Fruit fly (Drosophila melanogaster) whole organism, prepupa: ENCODE measurements around the gene CG5001.

Experiments used
- CG10631 ChIP-seq: fragments of 200-800 bp; sonication (Bioruptor generic); optimal IDR thresholded peaks from 2 replicates; lab custom pipeline; 2016; ENCODE audit warnings: missing biosample characterization, missing genetic modification characterization
- CG1621 ChIP-seq: fragments of 200-800 bp; sonication (Bioruptor generic); optimal IDR thresholded peaks from 3 replicates; lab custom pipeline; 2018; ENCODE audit warnings: missing biosample characterization, mild to moderate bottlenecking, missing genetic modification characterization
- CG34406 ChIP-seq: fragments of 200-800 bp; sonication (Bioruptor generic); optimal IDR thresholded peaks from 3 replicates; lab custom pipeline; 2016; ENCODE audit warnings: missing biosample characterization, missing genetic modification characterization
- CG4318 ChIP-seq: fragments of 200-800 bp; sonication (Bioruptor generic); optimal IDR thresholded peaks from 3 replicates; lab custom pipeline; 2017; ENCODE audit warnings: missing biosample characterization, mild to moderate bottlenecking, missing genetic modification characterization
- CG6792 ChIP-seq: fragments of 200-800 bp; sonication (Bioruptor generic); optimal IDR thresholded peaks from 3 replicates; lab custom pipeline; 2016; ENCODE audit warnings: missing biosample characterization, missing genetic modification characterization
- CG6808 ChIP-seq: fragments of 200-800 bp; sonication (Bioruptor generic); optimal IDR thresholded peaks from 3 replicates; lab custom pipeline; 2017; ENCODE audit warnings: missing biosample characterization, missing genetic modification characterization, mild to moderate bottlenecking, moderate library complexity, missing genetic modification reagents
- CG6854 ChIP-seq: fragments of 200-800 bp; sonication (Bioruptor generic); optimal IDR thresholded peaks from 2 replicates; lab custom pipeline; 2017; ENCODE audit warnings: missing biosample characterization, mild to moderate bottlenecking, missing genetic modification characterization
- CG7368 ChIP-seq: fragments of 200-800 bp; sonication (Bioruptor generic); optimal IDR thresholded peaks from 3 replicates; lab custom pipeline; 2016; ENCODE audit warnings: missing biosample characterization, missing genetic modification characterization
- CG8632 ChIP-seq: fragments of 200-800 bp; sonication (Bioruptor generic); optimal IDR thresholded peaks from 3 replicates; lab custom pipeline; 2016; ENCODE audit warnings: missing biosample characterization, missing genetic modification characterization
- Eip75B ChIP-seq: fragments of 200-800 bp; sonication (Bioruptor generic); optimal IDR thresholded peaks from 3 replicates; lab custom pipeline; 2016; ENCODE audit warnings: missing biosample characterization, missing genetic modification characterization
- Eip78C ChIP-seq: fragments of 200-800 bp; sonication (Bioruptor generic); peaks from one replicate; lab custom pipeline; 2016; ENCODE audit warnings: missing biosample characterization, missing genetic modification characterization
- Ets96B ChIP-seq: fragments of 200-800 bp; optimal IDR thresholded peaks from 2 replicates; lab custom pipeline; 2019; ENCODE audit warnings: missing biosample characterization, mild to moderate bottlenecking, missing genetic modification characterization, moderate library complexity
- Hr39 ChIP-seq: fragments of 200-800 bp; sonication (Bioruptor generic); optimal IDR thresholded peaks from 2 replicates; lab custom pipeline; 2016; ENCODE audit warnings: missing biosample characterization, missing genetic modification characterization
- Hr4 ChIP-seq: fragments of 200-800 bp; sonication (Bioruptor generic); optimal IDR thresholded peaks from 3 replicates; lab custom pipeline; 2016; ENCODE audit warnings: missing biosample characterization, missing genetic modification characterization
- OdsH ChIP-seq: fragments of 200-800 bp; sonication (Bioruptor generic); optimal IDR thresholded peaks from 3 replicates; lab custom pipeline; 2016; ENCODE audit warnings: missing biosample characterization, missing genetic modification characterization
- Smox ChIP-seq: fragments of 200-800 bp; sonication (Bioruptor generic); optimal IDR thresholded peaks from 3 replicates; lab custom pipeline; 2016; ENCODE audit warnings: missing biosample characterization, missing genetic modification characterization
- Sox102F ChIP-seq: fragments of 200-800 bp; sonication (Bioruptor generic); optimal IDR thresholded peaks from 2 replicates; lab custom pipeline; 2016; ENCODE audit warnings: missing biosample characterization, mild to moderate bottlenecking, missing genetic modification characterization
- Sox14 ChIP-seq: fragments of 200-800 bp; sonication (Bioruptor generic); optimal IDR thresholded peaks from 3 replicates; lab custom pipeline; 2016; ENCODE audit warnings: missing biosample characterization, missing genetic modification characterization
- Sox15 ChIP-seq: fragments of 200-800 bp; sonication (Bioruptor generic); optimal IDR thresholded peaks from 3 replicates; lab custom pipeline; 2016; ENCODE audit warnings: missing biosample characterization, missing genetic modification characterization
- dac ChIP-seq: fragments of 200-800 bp; sonication (Bioruptor generic); optimal IDR thresholded peaks from 2 replicates; lab custom pipeline; 2017; ENCODE audit warnings: missing biosample characterization, mild to moderate bottlenecking, missing genetic modification characterization
- dsx ChIP-seq: fragments of 200-800 bp; optimal IDR thresholded peaks from 3 replicates; lab custom pipeline; 2019; ENCODE audit warnings: missing biosample characterization, mild to moderate bottlenecking, missing genetic modification characterization, moderate library complexity; ENCODE audit not compliant: poor library complexity, severe bottlenecking
- eg ChIP-seq: fragments of 200-800 bp; sonication (Bioruptor generic); IDR thresholded peaks from 3 replicates; pipeline ENCODE4 v1.3.6; 2022; ENCODE audit warnings: missing biosample characterization, missing genetic modification characterization
- esn ChIP-seq: fragments of 200-800 bp; sonication (Bioruptor generic); optimal IDR thresholded peaks from 2 replicates; lab custom pipeline; 2016; ENCODE audit warnings: missing biosample characterization, mild to moderate bottlenecking, missing genetic modification characterization, moderate library complexity
- fd85E ChIP-seq: fragments of 200-800 bp; sonication (Bioruptor generic); optimal IDR thresholded peaks from 3 replicates; lab custom pipeline; 2016; ENCODE audit warnings: missing biosample characterization, missing genetic modification characterization
- fkh ChIP-seq: fragments of 200-800 bp; sonication (Bioruptor generic); optimal IDR thresholded peaks from 3 replicates; lab custom pipeline; 2017; ENCODE audit warnings: missing biosample characterization, mild to moderate bottlenecking, missing genetic modification characterization, moderate library complexity
- lz ChIP-seq: fragments of 200-800 bp; sonication (Bioruptor generic); optimal IDR thresholded peaks from 3 replicates; lab custom pipeline; 2016; ENCODE audit warnings: missing biosample characterization, missing genetic modification characterization
- net ChIP-seq: fragments of 200-800 bp; sonication (Bioruptor generic); optimal IDR thresholded peaks from 3 replicates; lab custom pipeline; 2016; ENCODE audit warnings: missing biosample characterization, missing genetic modification characterization
- pdm3 ChIP-seq: fragments of 200-800 bp; sonication (Bioruptor generic); optimal IDR thresholded peaks from 3 replicates; lab custom pipeline; 2016; ENCODE audit warnings: missing biosample characterization, missing genetic modification characterization
- salr ChIP-seq, 2 experiments: fragments of 200-800 bp; sonication (Bioruptor generic); optimal IDR thresholded peaks; 3 replicates each; lab custom pipeline; 2016 to 2018; ENCODE audit warnings: missing biosample characterization in 2 of 2, missing genetic modification characterization in 2 of 2, mild to moderate bottlenecking in 1 of 2
- spab ChIP-seq: fragments of 200-800 bp; sonication (Bioruptor generic); optimal IDR thresholded peaks from 2 replicates; lab custom pipeline; 2017; ENCODE audit warnings: missing biosample characterization, mild to moderate bottlenecking, missing genetic modification characterization, missing genetic modification reagents
- svp ChIP-seq: fragments of 200-800 bp; sonication (Bioruptor generic); peaks from one replicate; lab custom pipeline; 2016; ENCODE audit warnings: missing biosample characterization, missing genetic modification characterization
- vri ChIP-seq: fragments of 200-800 bp; sonication (Bioruptor generic); optimal IDR thresholded peaks from 3 replicates; lab custom pipeline; 2016; ENCODE audit warnings: missing biosample characterization, mild to moderate bottlenecking, missing genetic modification characterization

The CG5001 gene

dm6 chr2L:1199166-1199565 lies 13.6 kb downstream of the CG5001 start, which contains the start of the genes CG5139 and CG43348:
Gene CG5139, minus strand, starts transcription at chr2L:1199266.
Gene CG43348, plus strand, starts transcription at chr2L:1199412.
- no peak for TF ChIP-seq CG6792 (GFP tag; lab: Kevin White, UChicago)
- no peak for TF ChIP-seq Eip78C (GFP tag; lab: Kevin White, UChicago)
- TF ChIP-seq CG6854: no peak
- no peak for TF ChIP-seq spab (GFP tag; lab: Kevin White, UChicago)
- TF ChIP-seq CG7368 (GFP tag; lab: Kevin White, UChicago): no peak
- no peak for TF ChIP-seq vri
- no peak for TF ChIP-seq dsx (GFP tag; lab: Kevin White, UChicago)
- TF ChIP-seq salr (GFP tag; optimal IDR thresholded peaks at IDR 0.05; lab: Kevin White, UChicago): no peak
- TF ChIP-seq CG4318: no peak
- TF ChIP-seq, all 60 proteins: peak for 0

- TF ChIP-seq CG6792 (GFP tag; lab: Kevin White, UChicago) (no peak), Hr39 (GFP tag; lab: Kevin White, UChicago) (no peak), Ets96B (tag; lab: Kevin White, UChicago) (no peak), Sox14 (GFP tag; lab: Kevin White, UChicago) (no peak), pdm3 (GFP tag; lab: Kevin White, UChicago) (no peak), CG6808 (GFP tag; lab: Kevin White, UChicago) (no peak), Eip78C (GFP tag; lab: Kevin White, UChicago) (no peak), svp (GFP tag; lab: Kevin White, UChicago) (no peak), Hr4 (GFP tag; lab: Kevin White, UChicago) (no peak), Sox15 (no peak), dac (no peak), CG10631 (no peak), Sox102F (GFP tag; lab: Kevin White, UChicago) (no peak), lz (no peak), fd85E (GFP tag; lab: Kevin White, UChicago) (no peak), Eip75B (GFP tag; lab: Kevin White, UChicago) (no peak), fkh (GFP tag; lab: Kevin White, UChicago) (no peak), Smox (GFP tag; lab: Kevin White, UChicago) (no peak), esn (no peak)
Observed at dm6 chr2L:1199912-1200721, 14.6 kb downstream of the CG5001 start, which contains the start of the genes CG43349 and CG5011. Gene CG43349, plus strand, starts transcription at chr2L:1200205. Gene CG5011, plus strand, starts transcription at chr2L:1200671.

- TF ChIP-seq Smox (GFP tag; lab: Kevin White, UChicago) (no peak), vri (peak; percentile 11)
Observed at dm6 chr2L:1201396-1201837, 15.9 kb downstream of the CG5001 start.

- TF ChIP-seq Eip78C (GFP tag; lab: Kevin White, UChicago) (peak; percentile 2), dsx (GFP tag; lab: Kevin White, UChicago) (no peak), CG6808 (GFP tag; lab: Kevin White, UChicago) (no peak)
Observed at dm6 chr2L:1202445-1202844, 16.9 kb downstream of the CG5001 start.

- TF ChIP-seq CG1621 (tag; lab: Kevin White, UChicago) (no peak), CG6792 (GFP tag; lab: Kevin White, UChicago) (peak; percentile 21), CG8632 (GFP tag; lab: Kevin White, UChicago) (peak; percentile 4), svp (GFP tag; lab: Kevin White, UChicago) (peak; percentile 45), eg (0 out of 3 replicates have a peak, but pooled peaks have one; percentile 12), CG10631 (no peak), CG34406 (GFP tag; lab: Kevin White, UChicago) (peak; percentile 4), OdsH (GFP tag; lab: Kevin White, UChicago) (peak; percentile 12), Eip78C (GFP tag; lab: Kevin White, UChicago) (peak; percentile 63), net (GFP tag; lab: Kevin White, UChicago) (no peak)
Observed at dm6 chr2L:1203915-1204314, 18.4 kb downstream of the CG5001 start, which contains the start of gene CG14342. Gene CG14342, plus strand, starts transcription at chr2L:1204215.
